Fruit fly (Drosophila melanogaster): Measurements from ENCODE around the gene CG2924.

Gene CG2924

dm6 chrX:2300293-2301068 lies 29.9 kb upstream of the CG2924 start (continued):
- TF ChIP-seq CG17361 (GFP tag; IDR thresholded peaks at IDR 0.05): peak; percentile 90
- peak; percentile 94 for TF ChIP-seq jigr1 (GFP tag; IDR thresholded peaks at IDR 0.05)
- peak; percentile 90 for TF ChIP-seq CG6254 (GFP tag; optimal IDR thresholded peaks at IDR 0.05)
- TF ChIP-seq trem (tag; optimal IDR thresholded peaks at IDR 0.05): peak; percentile 83
- peak; percentile 64 for TF ChIP-seq CG3163 (GFP tag; optimal IDR thresholded peaks at IDR 0.05)
- no peak for TF ChIP-seq pan (optimal IDR thresholded peaks at IDR 0.05)
- peak in 1 of 2 experiments; percentile 98 for TF ChIP-seq pan (GFP tag; optimal IDR thresholded peaks at IDR 0.05 in 1 of 2, IDR thresholded peaks at IDR 0.05 in 1 of 2)
- TF ChIP-seq run (tag; optimal IDR thresholded peaks at IDR 0.05): peak; percentile 92
- TF ChIP-seq CG11247 (GFP tag; IDR thresholded peaks at IDR 0.05): peak; percentile 97
- TF ChIP-seq CG6854 (GFP tag; optimal IDR thresholded peaks at IDR 0.05): peak; percentile 90
- peak; percentile 93 for TF ChIP-seq Dad (GFP tag; optimal IDR thresholded peaks at IDR 0.05)
- peak; percentile 78 for TF ChIP-seq GATAe (GFP tag; conservative IDR thresholded peaks at IDR 0.05)
- no peak for TF ChIP-seq Scr (GFP tag; IDR thresholded peaks at IDR 0.05; ENCODE audit: partially characterized antibody)
- no peak for TF ChIP-seq tna (GFP tag; IDR thresholded peaks at IDR 0.05; ENCODE audit: partially characterized antibody)
- TF ChIP-seq knrl (GFP tag; IDR thresholded peaks at IDR 0.05; ENCODE audit: partially characterized antibody): no peak
- 0 out of 2 replicates have a peak, but pooled peaks have one; percentile 33 for TF ChIP-seq nerfin-2 (GFP tag; IDR thresholded peaks at IDR 0.05; ENCODE audit: partially characterized antibody)
- peak; percentile 87 for TF ChIP-seq CG3838 (GFP tag; optimal IDR thresholded peaks at IDR 0.05)
- peak; percentile 93 for TF ChIP-seq CG17385 (GFP tag; optimal IDR thresholded peaks at IDR 0.05)
- TF ChIP-seq zen (tag; optimal IDR thresholded peaks at IDR 0.05): peak; percentile 82
- TF ChIP-seq pros (GFP tag; optimal IDR thresholded peaks at IDR 0.05): peak; percentile 58
- TF ChIP-seq Myb (GFP tag; optimal IDR thresholded peaks at IDR 0.05): peak; percentile 81
- TF ChIP-seq CG10543 (GFP tag; optimal IDR thresholded peaks at IDR 0.05): peak; percentile 30
- peak; percentile 98 for TF ChIP-seq otp (GFP tag; IDR thresholded peaks at IDR 0.05)
- TF ChIP-seq zf30C (GFP tag; optimal IDR thresholded peaks at IDR 0.05): no peak
- peak; percentile 84 for TF ChIP-seq CG11560 (tag; IDR thresholded peaks at IDR 0.05)
- peak; percentile 88 for TF ChIP-seq CG1792 (GFP tag; optimal IDR thresholded peaks at IDR 0.05)
- TF ChIP-seq Dbx (GFP tag; IDR thresholded peaks at IDR 0.05): peak; percentile 79
- TF ChIP-seq CG7928 (GFP tag; optimal IDR thresholded peaks at IDR 0.05): peak; percentile 66
- peak; percentile 72 for TF ChIP-seq CG2116 (GFP tag; optimal IDR thresholded peaks at IDR 0.05)
- TF ChIP-seq Spps (tag; optimal IDR thresholded peaks at IDR 0.05): peak; percentile 88
- no peak for TF ChIP-seq HLH4C (GFP tag; IDR thresholded peaks at IDR 0.05; ENCODE audit: partially characterized antibody)
- peak; percentile 44 for TF ChIP-seq bigmax (GFP tag; optimal IDR thresholded peaks at IDR 0.05)
- TF ChIP-seq Sox102F (GFP tag; optimal IDR thresholded peaks at IDR 0.05): peak; percentile 97
- peak; percentile 91 for TF ChIP-seq CG15601 (tag; optimal IDR thresholded peaks at IDR 0.05)
- TF ChIP-seq CG7786 (GFP tag; optimal IDR thresholded peaks at IDR 0.05): peak; percentile 94
- peak; percentile 85 for TF ChIP-seq Side (GFP tag; optimal IDR thresholded peaks at IDR 0.05)
- no peak for TF ChIP-seq hkb (optimal IDR thresholded peaks at IDR 0.05)
- peak; percentile 98 for TF ChIP-seq hkb (GFP tag; IDR thresholded peaks at IDR 0.05)
- TF ChIP-seq Adf1 (GFP tag; IDR thresholded peaks at IDR 0.05): peak; percentile 93
- TF ChIP-seq so (GFP tag; IDR thresholded peaks at IDR 0.05): peak; percentile 97
- peak; percentile 98 for TF ChIP-seq CG2199 (GFP tag; IDR thresholded peaks at IDR 0.05)
- TF ChIP-seq Trl (optimal IDR thresholded peaks at IDR 0.05): no peak
- TF ChIP-seq Trl (GFP tag; optimal IDR thresholded peaks at IDR 0.05): peak; percentile 76
- peak; percentile 78 for TF ChIP-seq CG18764 (GFP tag; optimal IDR thresholded peaks at IDR 0.05)
- peak; percentile 92 for TF ChIP-seq Ravus (GFP tag; IDR thresholded peaks at IDR 0.05)
- peak; percentile 89 for TF ChIP-seq CG12942 (GFP tag; optimal IDR thresholded peaks at IDR 0.05)
- peak; percentile 97 for TF ChIP-seq ranshi (GFP tag; IDR thresholded peaks at IDR 0.05)
- TF ChIP-seq Poxn (GFP tag; IDR thresholded peaks at IDR 0.05): peak; percentile 72
- TF ChIP-seq CG10462 (GFP tag; optimal IDR thresholded peaks at IDR 0.05): peak; percentile 86
- TF ChIP-seq ind (GFP tag; optimal IDR thresholded peaks at IDR 0.05): peak; percentile 87

All from whole organism, embryonic.